Worm (Caenorhabditis elegans): ENCODE data around the gene lys-1.

lys-1 gene

ce11 chrV:10237959-10238444 is 39.7 kb upstream of the lys-1 start (continued):
- TF ChIP-seq athp-1 (tag; optimal IDR thresholded peaks at IDR 0.05) (peak; percentile 95), lin-26 (GFP tag; IDR thresholded peaks at IDR 0.05) (peak; percentile 64), die-1 (tag; optimal IDR thresholded peaks at IDR 0.05) (peak; percentile 27), ceh-27 (GFP tag; optimal IDR thresholded peaks at IDR 0.05) (no peak), bed-2 (GFP tag; IDR thresholded peaks at IDR 0.05) (no peak), madf-6 (GFP tag; IDR thresholded peaks at IDR 0.05) (peak; percentile 75), mcd-1 (GFP tag; IDR thresholded peaks at IDR 0.05) (no peak), dpff-1 (tag; optimal IDR thresholded peaks at IDR 0.05) (peak; percentile 93), B0035.1 (tag; optimal IDR thresholded peaks at IDR 0.05) (peak; percentile 10), ztf-18 (tag; optimal IDR thresholded peaks at IDR 0.05) (peak; percentile 7), nhr-120 (GFP tag; IDR thresholded peaks at IDR 0.05) (no peak), cebp-1 (GFP tag; IDR thresholded peaks at IDR 0.05) (0 out of 2 replicates have a peak, but pooled peaks have one; percentile 12), cebp-1 (tag; optimal IDR thresholded peaks at IDR 0.05) (peak; percentile 57), ztf-25 (GFP tag; IDR thresholded peaks at IDR 0.05) (peak; percentile 85), Y95B8A.8 (GFP tag; IDR thresholded peaks at IDR 0.05) (peak; percentile 85; the same call in 1 of the 2 replicates), nhr-27 (tag; optimal IDR thresholded peaks at IDR 0.05) (peak; percentile 82), atf-7 (tag; optimal IDR thresholded peaks at IDR 0.05) (peak; percentile 73), let-607 (tag; optimal IDR thresholded peaks at IDR 0.05) (no peak), K11D2.4 (GFP tag; IDR thresholded peaks at IDR 0.05) (no peak), zim-3 (tag; optimal IDR thresholded peaks at IDR 0.05) (peak; percentile 4), rpc-1 (optimal IDR thresholded peaks at IDR 0.05) (no peak), rpc-1 (tag; optimal IDR thresholded peaks at IDR 0.05) (no peak), F49E8.2 (tag; optimal IDR thresholded peaks at IDR 0.05; ENCODE audit: insufficient read depth) (peak; percentile 58), madf-3 (GFP tag; IDR thresholded peaks at IDR 0.05) (peak; percentile 88), snpc-1.3 (tag; optimal IDR thresholded peaks at IDR 0.05; ENCODE audit: insufficient read depth) (no peak), F33H1.4 (GFP tag; IDR thresholded peaks at IDR 0.05) (no peak), mel-28 (tag; optimal IDR thresholded peaks at IDR 0.05; ENCODE audit: borderline replicate concordance) (peak; percentile 74), F37B4.10 (GFP tag; IDR thresholded peaks at IDR 0.05) (no peak), unc-62 (GFP tag; optimal IDR thresholded peaks at IDR 0.05) (no peak), Y56A3A.18 (GFP tag; IDR thresholded peaks at IDR 0.05) (peak; percentile 59), bed-1 (GFP tag; IDR thresholded peaks at IDR 0.05) (0 out of 2 replicates have a peak, but pooled peaks have one; percentile 51), Y79H2A.3 (GFP tag; conservative IDR thresholded peaks at IDR 0.05) (peak; percentile 95), Y53F4B.3 (GFP tag; IDR thresholded peaks at IDR 0.05) (no peak), rcor-1 (GFP tag; IDR thresholded peaks at IDR 0.05) (peak; percentile 27; the same call in 1 of the 2 replicates), chd-7 (tag; optimal IDR thresholded peaks at IDR 0.05) (peak; percentile 78), xnd-1 (tag; optimal IDR thresholded peaks at IDR 0.05) (peak; percentile 28)

DNA sequence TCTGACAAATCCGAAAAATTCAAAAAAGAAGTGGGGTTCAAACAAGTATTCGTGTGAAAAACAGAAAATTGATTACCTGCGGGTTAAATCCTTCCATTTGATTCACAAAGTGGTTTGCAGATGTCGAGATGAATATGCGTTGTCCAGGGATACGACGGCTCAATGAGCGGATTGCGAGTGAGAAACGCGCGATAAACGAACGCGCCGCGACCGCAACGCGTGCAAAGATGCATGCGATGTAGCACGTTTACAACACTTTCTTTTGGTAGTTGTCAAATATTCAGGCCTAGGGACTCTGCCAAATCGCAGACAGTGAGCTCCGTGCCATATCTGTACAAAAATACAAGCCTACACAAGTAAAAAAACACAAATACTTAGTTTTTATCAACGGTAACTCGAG is 39.0 kb upstream of the lys-1 start, which contains the start of gene fubl-1:
Gene fubl-1, minus strand, starts transcription at position 202 of the 400 bp plus-strand sequence.
- TF ChIP-seq F49E8.2 (tag; optimal IDR thresholded peaks at IDR 0.05; ENCODE audit: insufficient read depth) (no peak), lsy-27 (tag; optimal IDR thresholded peaks at IDR 0.05; ENCODE audit: borderline replicate concordance, insufficient read depth) (no peak), hrde-1 (tag; optimal IDR thresholded peaks at IDR 0.05; ENCODE audit: borderline replicate concordance) (no peak), atf-7 (tag; optimal IDR thresholded peaks at IDR 0.05) (no peak), ztf-3 (GFP tag; optimal IDR thresholded peaks at IDR 0.05) (no peak), ccch-3 (GFP tag; optimal IDR thresholded peaks at IDR 0.05) (no peak), die-1 (tag; optimal IDR thresholded peaks at IDR 0.05) (no peak), F39B2.1 (GFP tag; IDR thresholded peaks at IDR 0.05) (no peak), K11D2.4 (GFP tag; IDR thresholded peaks at IDR 0.05) (no peak), ceh-58 (GFP tag; IDR thresholded peaks at IDR 0.05) (no peak), madf-10 (tag; optimal IDR thresholded peaks at IDR 0.05) (no peak), lsl-1 (GFP tag; optimal IDR thresholded peaks at IDR 0.05) (peak; percentile 76), hmg-20 (GFP tag; IDR thresholded peaks at IDR 0.05) (no peak), B0019.2 (GFP tag; conservative IDR thresholded peaks at IDR 0.05) (no peak), hmg-1.2 (GFP tag; IDR thresholded peaks at IDR 0.05) (peak; percentile 29; the same call in 1 of the 2 replicates), nfya-1 (tag; optimal IDR thresholded peaks at IDR 0.05; ENCODE audit: borderline replicate concordance, insufficient read depth) (no peak), lin-35 (GFP tag; optimal IDR thresholded peaks at IDR 0.05) (no peak)

Data from whole organism, young adult.